Fruit fly (Drosophila melanogaster): Measurements from ENCODE around the gene CG10357.

CG10357 gene

DNA sequence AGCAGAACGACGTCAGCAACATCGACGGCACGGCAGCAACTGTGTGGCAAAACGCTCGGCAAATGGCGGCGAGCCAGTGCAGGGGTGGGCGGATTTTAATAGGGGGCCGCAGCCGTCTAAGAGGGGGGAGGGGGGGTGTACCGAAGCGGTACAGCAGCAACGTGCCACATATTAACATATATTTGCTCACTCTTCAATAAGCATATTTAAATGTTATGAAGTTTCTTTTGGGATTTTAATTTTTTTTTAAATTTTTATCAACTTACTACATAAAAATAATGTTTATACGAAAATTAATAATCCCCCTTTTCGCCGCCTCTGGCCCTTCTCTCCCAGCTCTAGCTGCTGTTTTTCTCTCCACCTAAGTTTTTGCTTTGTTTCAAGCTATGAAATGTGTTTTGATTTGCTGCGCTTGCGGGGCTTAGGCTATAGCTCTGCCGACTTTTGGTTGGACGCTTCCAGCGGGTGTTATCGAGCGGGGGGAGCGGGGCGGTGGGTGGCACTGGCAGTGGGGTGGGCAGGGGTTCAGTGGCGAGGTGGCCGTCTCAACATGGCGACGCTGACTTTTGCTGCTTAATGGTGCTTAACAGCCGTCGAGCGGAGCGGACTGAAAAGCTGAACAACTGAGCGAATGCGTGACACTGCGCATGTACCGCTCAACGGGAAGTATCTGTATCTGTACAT, 17.5 kb downstream of the CG10357 start (continued):
- TF ChIP-seq dpn (GFP tag; optimal IDR thresholded peaks at IDR 0.05) = peak; percentile 40 to 87
- peak; percentile 97 for TF ChIP-seq row (GFP tag; IDR thresholded peaks at IDR 0.05)
- TF ChIP-seq Med (GFP tag) = peak; percentile 9
- peak; percentile 90 for TF ChIP-seq CG10209 (GFP tag; optimal IDR thresholded peaks at IDR 0.05)
- peak; percentile 65 for TF ChIP-seq CG18011 (GFP tag; optimal IDR thresholded peaks at IDR 0.05)
- peak; percentile 62 for TF ChIP-seq CG14667 (GFP tag; IDR thresholded peaks at IDR 0.05)
- TF ChIP-seq CG10565 (GFP tag; optimal IDR thresholded peaks at IDR 0.05) = no peak
- no peak for TF ChIP-seq ftz-f1 (GFP tag; optimal IDR thresholded peaks at IDR 0.05)
- TF ChIP-seq Doc2 (GFP tag; IDR thresholded peaks at IDR 0.05) = peak; percentile 66; the same call in 1 of the 2 replicates
- TF ChIP-seq Antp (GFP tag; optimal IDR thresholded peaks at IDR 0.05) = peak; percentile 13
- peak in 1 of 2 experiments; percentile 34 for TF ChIP-seq insv (GFP tag; optimal IDR thresholded peaks at IDR 0.05)
- peak; percentile 93 for TF ChIP-seq Ptx1 (GFP tag; IDR thresholded peaks at IDR 0.05)
- TF ChIP-seq cg (GFP tag; optimal IDR thresholded peaks at IDR 0.05) = no peak
- peak; percentile 93 for TF ChIP-seq dysf (GFP tag; IDR thresholded peaks at IDR 0.05)
- peak; percentile 90 for TF ChIP-seq wdn (GFP tag; IDR thresholded peaks at IDR 0.05)
- peak; percentile 93 for TF ChIP-seq CG18619 (GFP tag; optimal IDR thresholded peaks at IDR 0.05)
- no peak for TF ChIP-seq her (GFP tag; optimal IDR thresholded peaks at IDR 0.05)
- TF ChIP-seq CG17359 (tag; optimal IDR thresholded peaks at IDR 0.05) = peak; percentile 78
- TF ChIP-seq B-H2 (GFP tag; optimal IDR thresholded peaks at IDR 0.05) = peak; percentile 45
- TF ChIP-seq inv (GFP tag; IDR thresholded peaks at IDR 0.05; ENCODE audit: partially characterized antibody) = no peak
- peak; percentile 62 for TF ChIP-seq schlank (tag; optimal IDR thresholded peaks at IDR 0.05)
- TF ChIP-seq CG6683 (GFP tag; optimal IDR thresholded peaks at IDR 0.05) = peak; percentile 56
- TF ChIP-seq GATAe (GFP tag; conservative IDR thresholded peaks at IDR 0.05) = 0 out of 2 replicates have a peak, but pooled peaks have one; percentile 20
- no peak for TF ChIP-seq HmgD (GFP tag; optimal IDR thresholded peaks at IDR 0.05)
- TF ChIP-seq CG12391 (tag; optimal IDR thresholded peaks at IDR 0.05) = peak; percentile 81
- TF ChIP-seq CG8765 (GFP tag; IDR thresholded peaks at IDR 0.05) = peak; percentile 54; the same call in 1 of the 2 replicates
- peak; percentile 85 for TF ChIP-seq ken (GFP tag; IDR thresholded peaks at IDR 0.05)
- no peak for TF ChIP-seq gcm2 (GFP tag; optimal IDR thresholded peaks at IDR 0.05)
- peak; percentile 59 for TF ChIP-seq Vsx1 (GFP tag; optimal IDR thresholded peaks at IDR 0.05)
- no peak for TF ChIP-seq slp2 (GFP tag; optimal IDR thresholded peaks at IDR 0.05)
- TF ChIP-seq sd (tag; optimal IDR thresholded peaks at IDR 0.05) = peak; percentile 54
- TF ChIP-seq ATbp (GFP tag; optimal IDR thresholded peaks at IDR 0.05) = peak; percentile 79
- TF ChIP-seq Drgx (GFP tag; IDR thresholded peaks at IDR 0.05) = peak; percentile 83
- TF ChIP-seq HLH54F (GFP tag; optimal IDR thresholded peaks at IDR 0.05) = no peak
- no peak for TF ChIP-seq hb (GFP tag; IDR thresholded peaks at IDR 0.05; ENCODE audit: partially characterized antibody)
- peak; percentile 30 for TF ChIP-seq CG10431 (GFP tag; optimal IDR thresholded peaks at IDR 0.05)
- peak; percentile 93 for TF ChIP-seq CG30403 (GFP tag; optimal IDR thresholded peaks at IDR 0.05)
- no peak for TF ChIP-seq trem (tag; optimal IDR thresholded peaks at IDR 0.05)
- no peak for TF ChIP-seq CHES-1-like (GFP tag; optimal IDR thresholded peaks at IDR 0.05)
- TF ChIP-seq CG1529 (GFP tag; optimal IDR thresholded peaks at IDR 0.05) = peak; percentile 69
- peak; percentile 71 for TF ChIP-seq CG9437 (GFP tag; optimal IDR thresholded peaks at IDR 0.05)
- peak; percentile 85 for TF ChIP-seq CG7357 (GFP tag; IDR thresholded peaks at IDR 0.05)
- TF ChIP-seq CG6813 (GFP tag; optimal IDR thresholded peaks at IDR 0.05) = peak; percentile 65
- TF ChIP-seq CG10274 (GFP tag; optimal IDR thresholded peaks at IDR 0.05) = peak; percentile 27
- peak; percentile 80 for TF ChIP-seq CG4424 (GFP tag; optimal IDR thresholded peaks at IDR 0.05)
- no peak for TF ChIP-seq CG12769 (tag; optimal IDR thresholded peaks at IDR 0.05)
- TF ChIP-seq hkb (optimal IDR thresholded peaks at IDR 0.05) = no peak
- peak; percentile 91 for TF ChIP-seq hkb (GFP tag; IDR thresholded peaks at IDR 0.05)
- peak; percentile 23 for TF ChIP-seq CTCF (GFP tag; optimal IDR thresholded peaks at IDR 0.05)
- no peak for TF ChIP-seq Camta (GFP tag; optimal IDR thresholded peaks at IDR 0.05)

Measured in whole organism, embryonic.